Worm (Caenorhabditis elegans) whole organism, L3 larva: ENCODE data around the gene trap-3.

Experiments used
- R02D3.7 ChIP-seq: fragments of 150-350 bp; optimal IDR thresholded peaks from 2 replicates; lab custom pipeline; 2014; ENCODE audit warnings: missing biosample characterization, missing genetic modification characterization
- aly-2 ChIP-seq: fragments of 150-350 bp; optimal IDR thresholded peaks from 2 replicates; lab custom pipeline; 2014; ENCODE audit warnings: missing biosample characterization, missing genetic modification characterization
- ama-1 ChIP-seq: fragments of 150-350 bp; optimal IDR thresholded peaks from 2 replicates; lab custom pipeline; 2018
- ceh-16 ChIP-seq: sonication (generic microtip); optimal IDR thresholded peaks from 2 replicates; lab custom pipeline; 2017; ENCODE audit warnings: missing biosample characterization, missing genetic modification characterization
- ceh-28 ChIP-seq: fragments of 150-350 bp; optimal IDR thresholded peaks from 2 replicates; lab custom pipeline; 2014; ENCODE audit warnings: missing biosample characterization, missing genetic modification reagents, missing genetic modification characterization
- ceh-82 ChIP-seq: fragments of 150-350 bp; optimal IDR thresholded peaks from 2 replicates; lab custom pipeline; 2014; ENCODE audit warnings: missing biosample characterization, missing genetic modification characterization
- ceh-9 ChIP-seq: sonication (generic microtip); optimal IDR thresholded peaks from 2 replicates; lab custom pipeline; 2018; ENCODE audit warnings: missing biosample characterization, missing genetic modification characterization
- daf-12 ChIP-seq: fragments of 150-350 bp; optimal IDR thresholded peaks from 2 replicates; lab custom pipeline; 2014; ENCODE audit warnings: missing biosample characterization, missing genetic modification reagents, missing genetic modification characterization
- egl-27 ChIP-seq: sonication (generic microtip); optimal IDR thresholded peaks from 4 replicates; lab custom pipeline; 2017; ENCODE audit warnings: missing biosample characterization, missing genetic modification reagents, missing genetic modification characterization
- egl-5 ChIP-seq: fragments of 150-350 bp; optimal IDR thresholded peaks from 2 replicates; lab custom pipeline; 2017; ENCODE audit warnings: missing biosample characterization, missing genetic modification reagents, missing genetic modification characterization, inconsistent platforms
- elt-1 ChIP-seq: fragments of 150-350 bp; optimal IDR thresholded peaks from 2 replicates; lab custom pipeline; 2014; ENCODE audit warnings: missing biosample characterization, missing genetic modification characterization
- elt-2 ChIP-seq: sonication (generic microtip); optimal IDR thresholded peaks from 2 replicates; lab custom pipeline; 2016; ENCODE audit warnings: missing genetic modification reagents, mild to moderate bottlenecking, missing genetic modification characterization, missing compliant biosample characterization
- eor-1 ChIP-seq, 2 experiments: fragments of 150-350 bp; optimal IDR thresholded peaks; 2 replicates each; lab custom pipeline; 2014 to 2018; ENCODE audit warnings: missing biosample characterization in 2 of 2, missing genetic modification characterization in 2 of 2
- fkh-10 ChIP-seq: sonication (generic microtip); optimal IDR thresholded peaks from 2 replicates; lab custom pipeline; 2017; ENCODE audit warnings: missing biosample characterization, missing genetic modification reagents, missing genetic modification characterization
- fkh-2 ChIP-seq: fragments of 150-350 bp; optimal IDR thresholded peaks from 2 replicates; lab custom pipeline; 2014; ENCODE audit warnings: missing biosample characterization, missing genetic modification reagents, missing genetic modification characterization
- hmg-11 ChIP-seq: sonication (generic microtip); optimal IDR thresholded peaks from 2 replicates; lab custom pipeline; 2016; ENCODE audit warnings: missing genetic modification characterization, missing compliant biosample characterization
- jun-1 ChIP-seq: fragments of 150-350 bp; optimal IDR thresholded peaks from 2 replicates; lab custom pipeline; 2014; ENCODE audit warnings: missing biosample characterization, missing genetic modification reagents, missing genetic modification characterization
- lin-15B ChIP-seq: fragments of 150-350 bp; optimal IDR thresholded peaks from 2 replicates; lab custom pipeline; 2014; ENCODE audit warnings: missing biosample characterization, missing genetic modification characterization
- lsy-12 ChIP-seq: sonication (generic microtip); optimal IDR thresholded peaks from 2 replicates; lab custom pipeline; 2016; ENCODE audit warnings: mild to moderate bottlenecking, missing genetic modification characterization, missing compliant biosample characterization
- mdl-1 ChIP-seq: fragments of 150-350 bp; optimal IDR thresholded peaks from 2 replicates; lab custom pipeline; 2014; ENCODE audit warnings: missing biosample characterization, missing genetic modification characterization
- mml-1 ChIP-seq: fragments of 150-350 bp; sonication (generic microtip); optimal IDR thresholded peaks from 3 replicates; lab custom pipeline; 2014; ENCODE audit warnings: missing biosample characterization, missing genetic modification characterization
- nfya-1 ChIP-seq: sonication (generic microtip); optimal IDR thresholded peaks from 2 replicates; lab custom pipeline; 2017; ENCODE audit warnings: missing genetic modification characterization, mild to moderate bottlenecking, missing compliant biosample characterization, antibody characterized with exemption, moderate library complexity; ENCODE audit not compliant: insufficient read depth
- nhr-12 ChIP-seq: fragments of 150-350 bp; optimal IDR thresholded peaks from 2 replicates; lab custom pipeline; 2014; ENCODE audit warnings: missing biosample characterization, missing genetic modification characterization
- nhr-23 ChIP-seq: fragments of 150-350 bp; optimal IDR thresholded peaks from 2 replicates; lab custom pipeline; 2014; ENCODE audit warnings: missing biosample characterization, missing genetic modification reagents, missing genetic modification characterization
- nhr-28 ChIP-seq: fragments of 150-350 bp; optimal IDR thresholded peaks from 2 replicates; lab custom pipeline; 2014; ENCODE audit warnings: missing biosample characterization, missing genetic modification characterization
- nhr-43 ChIP-seq: sonication (generic microtip); optimal IDR thresholded peaks from 2 replicates; lab custom pipeline; 2016; ENCODE audit warnings: mild to moderate bottlenecking, missing genetic modification characterization, missing compliant biosample characterization; ENCODE audit not compliant: poor library complexity, severe bottlenecking
- nhr-67 ChIP-seq: fragments of 150-350 bp; optimal IDR thresholded peaks from 2 replicates; lab custom pipeline; 2014; ENCODE audit warnings: missing biosample characterization, missing genetic modification characterization
- nhr-77 ChIP-seq: fragments of 150-350 bp; optimal IDR thresholded peaks from 2 replicates; lab custom pipeline; 2014; ENCODE audit warnings: missing biosample characterization, missing genetic modification characterization
- pha-4 ChIP-seq: fragments of 150-350 bp; optimal IDR thresholded peaks from 2 replicates; lab custom pipeline; 2014; ENCODE audit warnings: missing biosample characterization, missing genetic modification reagents, missing genetic modification characterization
- skn-1 ChIP-seq: fragments of 150-350 bp; optimal IDR thresholded peaks from 2 replicates; lab custom pipeline; 2014; ENCODE audit warnings: missing biosample characterization, missing genetic modification characterization
- snpc-4 ChIP-seq: fragments of 150-350 bp; optimal IDR thresholded peaks from 2 replicates; lab custom pipeline; 2014; ENCODE audit warnings: missing biosample characterization, missing genetic modification characterization
- tbx-2 ChIP-seq: sonication (generic microtip); optimal IDR thresholded peaks from 2 replicates; lab custom pipeline; 2016; ENCODE audit warnings: mild to moderate bottlenecking, missing genetic modification characterization, missing compliant biosample characterization
- unc-39 ChIP-seq: sonication (generic microtip); optimal IDR thresholded peaks from 4 replicates; lab custom pipeline; 2017; ENCODE audit warnings: missing biosample characterization, missing genetic modification characterization
- unc-62 ChIP-seq: fragments of 150-350 bp; sonication (generic microtip); optimal IDR thresholded peaks from 4 replicates; lab custom pipeline; 2014; ENCODE audit warnings: missing biosample characterization, missing genetic modification reagents, missing genetic modification characterization
- zag-1 ChIP-seq: fragments of 150-350 bp; optimal IDR thresholded peaks from 2 replicates; lab custom pipeline; 2014; ENCODE audit warnings: missing biosample characterization, missing genetic modification characterization
- ztf-11 ChIP-seq: fragments of 150-350 bp; optimal IDR thresholded peaks from 2 replicates; lab custom pipeline; 2014; ENCODE audit warnings: missing biosample characterization, missing genetic modification characterization
- ztf-4 ChIP-seq: fragments of 150-350 bp; optimal IDR thresholded peaks from 2 replicates; lab custom pipeline; 2014; ENCODE audit warnings: missing biosample characterization, missing genetic modification characterization

trap-3 gene

ce11 chrIV:2348862-2349321, 40.4 kb upstream of the trap-3 start, which contains the start of the genes ppgn-1 and tftc-1:
ppgn-1 (minus strand) TSS chrIV:2348912.
tftc-1 (plus strand) TSS chrIV:2349271.
- peak; percentile 74 for TF ChIP-seq lin-15B (tag; lab: Kevin White, UChicago)
- peak; percentile 76 for TF ChIP-seq pha-4
- peak; percentile 21 for TF ChIP-seq R02D3.7 (tag; lab: Kevin White, UChicago)
- peak; percentile 36 for TF ChIP-seq hmg-11 (tag; lab: Kevin White, UChicago)
- peak; percentile 39 for TF ChIP-seq nhr-23 (tag; lab: Kevin White, UChicago)
- TF ChIP-seq snpc-4: peak; percentile 16
- peak in 1 of 2 experiments; percentile 41 for TF ChIP-seq eor-1 (tag; optimal IDR thresholded peaks at IDR 0.05; lab: Kevin White, UChicago)
- no peak for TF ChIP-seq daf-12 (tag; lab: Kevin White, UChicago)
- TF ChIP-seq nfya-1: peak; percentile 53
- TF ChIP-seq nhr-43: no peak
- TF ChIP-seq, all 47 proteins: peak for 8

DNA sequence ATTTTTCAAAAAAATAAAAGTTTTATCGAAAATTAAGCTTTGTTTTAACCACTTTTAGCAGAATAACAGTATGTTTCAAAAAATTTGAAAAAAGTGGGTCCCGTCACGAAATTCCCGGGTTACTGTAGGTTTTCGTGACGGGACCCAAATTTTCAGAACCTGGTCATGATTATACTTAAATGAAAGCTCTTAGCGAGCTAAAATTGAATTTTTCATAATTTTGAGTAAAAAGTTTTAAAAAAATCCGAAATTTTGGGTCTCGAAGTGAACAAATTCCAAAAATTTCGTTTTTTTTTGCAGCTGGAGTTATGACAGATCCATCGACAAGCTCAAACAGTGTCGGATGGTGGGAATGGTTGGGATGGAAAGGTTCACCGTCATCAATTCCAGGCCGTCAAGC, 5.5 kb upstream of the trap-3 start, which contains the start of gene Y38F2AR.3:
Gene Y38F2AR.3, plus strand, starts transcription at position 301 of the 400 bp plus-strand sequence.
- no peak for TF ChIP-seq mml-1 (tag; lab: Kevin White, UChicago)
- TF ChIP-seq ztf-11: no peak
- no peak for TF ChIP-seq daf-12 (tag; lab: Kevin White, UChicago)
- no peak for TF ChIP-seq nhr-28 (tag; lab: Kevin White, UChicago)
- no peak for TF ChIP-seq pha-4
- TF ChIP-seq skn-1 (tag; lab: Kevin White, UChicago): no peak
- no peak for TF ChIP-seq nhr-67 (tag; lab: Kevin White, UChicago)
- TF ChIP-seq egl-5: no peak
- TF ChIP-seq aly-2: no peak
- TF ChIP-seq nhr-43: no peak

DNA sequence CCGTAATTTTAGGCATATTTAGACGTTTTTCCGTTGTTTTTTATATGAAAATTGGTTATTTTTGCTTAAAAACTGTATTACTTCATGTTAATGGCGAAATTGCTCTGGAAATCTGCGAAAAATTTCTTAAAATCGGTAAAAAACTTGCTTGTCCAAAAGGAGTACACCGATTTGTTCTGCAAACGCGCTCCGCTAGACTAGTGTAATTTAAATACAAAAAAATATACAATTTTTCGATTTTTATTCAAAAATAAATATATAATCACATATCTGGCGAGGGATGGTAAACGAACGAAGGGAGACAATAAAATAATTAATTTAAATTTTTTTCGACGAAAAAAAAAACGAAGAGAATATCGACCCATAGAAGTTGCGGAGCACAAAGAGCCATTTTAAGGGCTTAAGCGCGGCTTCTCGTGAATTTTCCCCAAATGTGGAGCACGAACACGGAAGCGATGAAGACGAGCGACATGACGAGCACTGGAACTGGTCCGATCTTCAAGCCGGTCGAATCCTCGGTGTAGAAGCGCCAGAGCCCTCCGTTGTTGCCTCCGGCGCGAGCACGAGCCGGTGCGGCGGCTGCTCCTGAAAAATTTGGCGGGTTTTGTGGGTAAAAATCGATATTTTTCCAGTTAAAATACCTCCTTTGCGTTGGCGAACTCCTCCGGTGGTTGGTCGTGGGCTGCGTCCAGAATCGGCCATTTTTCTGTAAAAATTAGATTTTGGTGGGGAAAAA, 1.1 kb upstream of the trap-3 start, which contains the start of gene sec-61.B:
Gene sec-61.B, minus strand, starts transcription at position 706 of the 736 bp plus-strand sequence.
- TF ChIP-seq elt-1 (tag; lab: Kevin White, UChicago) (no peak), ztf-4 (no peak), lin-15B (tag; lab: Kevin White, UChicago) (peak; percentile 24), pha-4 (peak; percentile 20), mdl-1 (tag; lab: Kevin White, UChicago) (no peak), unc-39 (tag; lab: Kevin White, UChicago) (no peak), snpc-4 (no peak), nfya-1 (peak; percentile 14), aly-2 (no peak), mml-1 (tag; lab: Kevin White, UChicago) (no peak), unc-62 (GFP tag; lab: Kevin White, UChicago) (no peak), nhr-43 (no peak)

DNA sequence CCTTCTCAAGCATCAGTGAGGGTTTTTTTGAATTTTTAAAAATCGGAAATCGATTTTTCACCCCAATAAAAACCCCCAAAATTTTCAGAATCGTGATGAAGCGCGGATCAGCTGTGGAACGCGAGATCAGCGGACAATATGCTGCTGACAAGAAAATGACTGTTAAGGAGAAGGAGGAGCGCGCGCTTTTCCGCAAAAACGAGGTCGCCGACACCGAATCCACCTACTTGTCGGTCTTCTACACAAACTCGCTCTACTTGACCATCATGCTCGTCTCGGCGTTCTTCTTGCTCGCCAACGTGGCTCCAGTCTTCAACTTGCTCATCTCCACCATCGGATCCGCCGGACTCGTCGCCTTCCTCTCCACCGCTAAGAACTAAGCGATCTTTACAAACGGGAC, 500 bp downstream of the trap-3 start:
- TF ChIP-seq nhr-12 (no peak), mdl-1 (tag; lab: Kevin White, UChicago) (no peak), fkh-2 (no peak), zag-1 (tag; lab: Kevin White, UChicago) (no peak), ama-1 (no peak), ceh-82 (no peak), egl-5 (no peak), unc-62 (GFP tag; lab: Kevin White, UChicago) (no peak), ztf-4 (no peak), ceh-9 (tag; lab: Kevin White, UChicago) (no peak), tbx-2 (tag; lab: Kevin White, UChicago) (no peak), pha-4 (no peak), jun-1 (tag; lab: Kevin White, UChicago) (no peak), elt-2 (tag; lab: Kevin White, UChicago) (no peak), fkh-10 (no peak), ceh-16 (tag; lab: Kevin White, UChicago) (no peak), nhr-23 (tag; lab: Kevin White, UChicago) (no peak), ztf-11 (no peak), egl-27 (no peak)
- TF ChIP-seq, all 47 proteins: peak for 0

- TF ChIP-seq hmg-11 (tag; lab: Kevin White, UChicago): peak; percentile 31
- TF ChIP-seq nhr-43: peak; percentile 44
- peak; percentile 18 for TF ChIP-seq nhr-77 (tag; lab: Kevin White, UChicago)
- peak; percentile 5 for TF ChIP-seq lin-15B (tag; lab: Kevin White, UChicago)
- TF ChIP-seq elt-2 (tag; lab: Kevin White, UChicago): peak; percentile 31
- TF ChIP-seq nhr-23 (tag; lab: Kevin White, UChicago): peak; percentile 37
- peak; percentile 51 for TF ChIP-seq ama-1
- peak; percentile 42 for TF ChIP-seq ceh-28 (tag; lab: Kevin White, UChicago)
- no peak for TF ChIP-seq nhr-12
- TF ChIP-seq aly-2: peak; percentile 45
- TF ChIP-seq egl-5: no peak
- TF ChIP-seq nfya-1: peak; percentile 41
- peak; percentile 35 for TF ChIP-seq lsy-12 (tag; lab: Kevin White, UChicago)
- peak; percentile 53 for TF ChIP-seq pha-4
- no peak for TF ChIP-seq snpc-4
- TF ChIP-seq, all 47 proteins: peak for 12
Measured at ce11 chrIV:2390251-2390672, 1.0 kb downstream of the trap-3 start.
